Worm (Caenorhabditis elegans): ENCODE data around the gene T02E9.5.

T02E9.5 gene

DNA sequence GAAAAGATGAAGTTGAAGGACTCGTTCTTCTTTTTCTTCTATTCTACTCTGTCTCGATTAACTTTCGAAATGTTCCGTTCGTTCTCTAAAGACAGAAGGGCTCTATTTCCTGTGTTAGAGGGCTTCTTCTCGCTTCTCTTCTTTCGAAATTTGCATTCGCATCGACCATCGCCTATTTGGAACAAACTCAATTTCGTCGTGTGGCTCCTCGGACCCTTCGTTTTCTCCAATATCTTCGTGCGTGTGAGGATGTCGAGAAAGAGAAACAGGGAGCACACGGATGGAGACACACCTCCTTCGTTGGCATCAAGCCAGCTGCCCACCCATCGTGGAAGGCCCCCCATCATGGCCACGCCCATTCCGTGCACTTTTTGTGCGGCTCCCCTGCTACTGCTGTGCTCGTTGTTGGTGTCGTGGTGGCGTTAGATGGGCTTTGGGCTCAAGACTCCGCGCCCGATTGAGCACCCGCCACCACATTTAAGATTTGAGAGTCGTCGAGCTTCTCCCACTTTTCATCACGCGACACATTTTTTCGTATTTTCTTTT lies 830 bp upstream of the T02E9.5 start (continued):
- no peak for TF ChIP-seq madf-3 (GFP tag; IDR thresholded peaks at IDR 0.05)
- TF ChIP-seq hlh-26 (GFP tag; conservative IDR thresholded peaks at IDR 0.05): no peak
- TF ChIP-seq ztf-22 (GFP tag; optimal IDR thresholded peaks at IDR 0.05): no peak
- TF ChIP-seq Y95B8A.8 (GFP tag; IDR thresholded peaks at IDR 0.05): no peak
- TF ChIP-seq lag-1 (GFP tag; IDR thresholded peaks at IDR 0.05): no peak
- TF ChIP-seq dpl-1 (GFP tag; optimal IDR thresholded peaks at IDR 0.05): no peak
- no peak for TF ChIP-seq tlf-1 (GFP tag; optimal IDR thresholded peaks at IDR 0.05)
- no peak for TF ChIP-seq mcd-1 (GFP tag; IDR thresholded peaks at IDR 0.05)
- no peak for TF ChIP-seq lin-26 (GFP tag; IDR thresholded peaks at IDR 0.05)
- TF ChIP-seq snpc-1.3 (tag; optimal IDR thresholded peaks at IDR 0.05; ENCODE audit: insufficient read depth): no peak
- TF ChIP-seq egrh-3 (GFP tag; IDR thresholded peaks at IDR 0.05): peak; percentile 45; the same call in 1 of the 2 replicates
- no peak for TF ChIP-seq ceh-58 (GFP tag; IDR thresholded peaks at IDR 0.05)
- no peak for TF ChIP-seq mel-28 (tag; optimal IDR thresholded peaks at IDR 0.05; ENCODE audit: borderline replicate concordance)
- 0 out of 2 replicates have a peak, but pooled peaks have one; percentile 21 for TF ChIP-seq ekl-4 (GFP tag; IDR thresholded peaks at IDR 0.05)
- peak; percentile 93 for TF ChIP-seq zfh-2 (GFP tag; conservative IDR thresholded peaks at IDR 0.05)
- no peak for TF ChIP-seq mes-4 (tag; optimal IDR thresholded peaks at IDR 0.05)
- no peak for TF ChIP-seq nfya-2 (GFP tag; IDR thresholded peaks at IDR 0.05)
- TF ChIP-seq nhr-80 (tag; optimal IDR thresholded peaks at IDR 0.05): no peak
- no peak for TF ChIP-seq fkh-3 (tag; optimal IDR thresholded peaks at IDR 0.05)
- TF ChIP-seq nfyb-1 (GFP tag; IDR thresholded peaks at IDR 0.05): 0 out of 2 replicates have a peak, but pooled peaks have one; percentile 38
- no peak for TF ChIP-seq lin-35 (GFP tag; optimal IDR thresholded peaks at IDR 0.05)

DNA sequence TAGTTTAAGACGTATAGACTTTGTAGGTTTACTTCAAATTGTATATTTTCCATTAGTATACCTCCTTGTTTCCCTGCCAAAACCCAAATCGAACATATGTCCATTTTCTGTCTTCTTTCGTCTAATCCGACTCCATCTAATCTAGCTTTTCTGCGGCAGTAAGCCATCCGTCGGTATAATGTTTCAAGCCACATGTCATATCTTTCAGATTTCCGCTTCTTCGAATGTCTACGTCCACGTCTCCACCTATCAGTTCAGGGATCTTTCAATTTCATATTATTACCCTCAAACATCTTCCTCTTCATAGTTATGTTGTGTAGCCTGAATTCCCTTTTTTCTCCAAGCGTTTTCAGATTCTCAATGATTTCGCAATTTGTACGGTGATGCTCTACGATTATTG lies 2.1 kb downstream of the T02E9.5 start:
- no peak for TF ChIP-seq repo-1 (tag; optimal IDR thresholded peaks at IDR 0.05)
- no peak for TF ChIP-seq lsl-1 (GFP tag; optimal IDR thresholded peaks at IDR 0.05)
- TF ChIP-seq nhr-90 (tag; optimal IDR thresholded peaks at IDR 0.05): no peak
- TF ChIP-seq aptf-2 (GFP tag; conservative IDR thresholded peaks at IDR 0.05): no peak
- TF ChIP-seq egl-44 (GFP tag; IDR thresholded peaks at IDR 0.05): no peak
- TF ChIP-seq snpc-1.3 (tag; optimal IDR thresholded peaks at IDR 0.05; ENCODE audit: insufficient read depth): no peak
- no peak for TF ChIP-seq C17E4.6 (GFP tag; IDR thresholded peaks at IDR 0.05)
- TF ChIP-seq snpc-4 (GFP tag; optimal IDR thresholded peaks at IDR 0.05): no peak
- no peak for TF ChIP-seq snpc-4 (tag; optimal IDR thresholded peaks at IDR 0.05)
- no peak for TF ChIP-seq F10E7.11 (tag; optimal IDR thresholded peaks at IDR 0.05)
- no peak for TF ChIP-seq hrde-1 (tag; optimal IDR thresholded peaks at IDR 0.05; ENCODE audit: borderline replicate concordance)
- no peak for TF ChIP-seq lin-26 (GFP tag; IDR thresholded peaks at IDR 0.05)
- TF ChIP-seq Y95B8A.8 (GFP tag; IDR thresholded peaks at IDR 0.05): no peak
- TF ChIP-seq egrh-3 (GFP tag; IDR thresholded peaks at IDR 0.05): no peak
- no peak for TF ChIP-seq tbx-9 (tag; optimal IDR thresholded peaks at IDR 0.05; ENCODE audit: borderline replicate concordance)
- no peak for TF ChIP-seq rcor-1 (GFP tag; IDR thresholded peaks at IDR 0.05)
- no peak for TF ChIP-seq somi-1 (GFP tag; optimal IDR thresholded peaks at IDR 0.05)

DNA sequence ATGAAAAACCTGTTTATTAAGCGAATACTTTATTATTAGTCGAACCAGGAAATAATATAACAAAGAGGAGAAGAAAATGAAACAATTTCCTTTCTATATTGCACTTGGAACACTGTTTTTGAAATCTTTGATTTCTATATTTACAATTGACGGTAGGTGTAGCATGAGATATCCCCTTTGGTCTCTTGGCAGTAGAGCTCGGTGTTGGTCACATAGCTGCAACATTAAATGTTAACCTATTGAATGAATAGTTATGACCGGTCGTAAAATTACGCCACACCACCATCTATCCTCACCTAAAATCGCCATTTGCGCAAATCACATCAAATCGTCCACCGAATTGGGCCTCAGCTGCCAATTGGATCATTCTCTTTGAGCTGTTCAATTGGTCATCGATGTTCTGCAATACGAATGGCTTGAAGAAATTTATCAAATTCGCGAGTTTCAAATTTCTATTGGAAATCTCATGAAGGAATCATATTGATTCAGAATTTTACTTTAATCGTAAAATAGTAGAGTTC lies 2.8 kb downstream of the T02E9.5 start:
- TF ChIP-seq pbrm-1 (GFP tag; IDR thresholded peaks at IDR 0.05): no peak
- TF ChIP-seq bed-1 (GFP tag; IDR thresholded peaks at IDR 0.05): no peak
- no peak for TF ChIP-seq lir-1 (GFP tag; conservative IDR thresholded peaks at IDR 0.05)
- TF ChIP-seq Y56A3A.18 (GFP tag; IDR thresholded peaks at IDR 0.05): no peak
- no peak for TF ChIP-seq lsl-1 (GFP tag; optimal IDR thresholded peaks at IDR 0.05)
- TF ChIP-seq mxl-1 (tag; optimal IDR thresholded peaks at IDR 0.05): no peak
- no peak for TF ChIP-seq ets-4 (GFP tag; optimal IDR thresholded peaks at IDR 0.05)
- no peak for TF ChIP-seq sptf-2 (GFP tag; optimal IDR thresholded peaks at IDR 0.05)
- no peak for TF ChIP-seq ceh-91 (GFP tag; IDR thresholded peaks at IDR 0.05)
- TF ChIP-seq bed-2 (GFP tag; IDR thresholded peaks at IDR 0.05): no peak
- no peak for TF ChIP-seq somi-1 (GFP tag; optimal IDR thresholded peaks at IDR 0.05)
- no peak for TF ChIP-seq F23B12.7 (tag; optimal IDR thresholded peaks at IDR 0.05; ENCODE audit: insufficient read depth)
- TF ChIP-seq egl-44 (GFP tag; IDR thresholded peaks at IDR 0.05): no peak
- no peak for TF ChIP-seq Y95B8A.8 (GFP tag; IDR thresholded peaks at IDR 0.05)
- no peak for TF ChIP-seq Y53F4B.3 (GFP tag; IDR thresholded peaks at IDR 0.05)
- TF ChIP-seq tlf-1 (GFP tag; optimal IDR thresholded peaks at IDR 0.05): no peak
- TF ChIP-seq F37B4.10 (GFP tag; IDR thresholded peaks at IDR 0.05): no peak

All from whole organism, young adult.